Worm (Caenorhabditis elegans) whole organism, midembryonic: ENCODE results near the gene abu-1.

Source experiments
- T22C8.4 ChIP-seq: fragments of 200-800 bp; sonication (Bioruptor generic); IDR thresholded peaks from 2 replicates; pipeline ENCODE4 v1.3.6; 2022; ENCODE audit warnings: missing genetic modification characterization, missing compliant biosample characterization
- cog-1 ChIP-seq: sonication (generic microtip); optimal IDR thresholded peaks from 2 replicates; lab custom pipeline; 2016; ENCODE audit warnings: missing genetic modification characterization, missing compliant biosample characterization
- flt-1 ChIP-seq: fragments of 200-800 bp; sonication (Bioruptor generic); IDR thresholded peaks from 2 replicates; pipeline ENCODE4 v1.3.6; 2022; ENCODE audit warnings: missing genetic modification characterization, missing compliant biosample characterization
- klf-2 ChIP-seq: fragments of 200-800 bp; sonication (Bioruptor generic); conservative IDR thresholded peaks from 2 replicates; pipeline ENCODE4 v1.3.6; 2022; ENCODE audit warnings: missing genetic modification reagents, missing genetic modification characterization, missing compliant biosample characterization
- tab-1 ChIP-seq: fragments of 200-800 bp; sonication (Bioruptor generic); IDR thresholded peaks from 2 replicates; pipeline ENCODE4 v1.3.6; 2022; ENCODE audit warnings: missing genetic modification characterization, missing compliant biosample characterization

DNA sequence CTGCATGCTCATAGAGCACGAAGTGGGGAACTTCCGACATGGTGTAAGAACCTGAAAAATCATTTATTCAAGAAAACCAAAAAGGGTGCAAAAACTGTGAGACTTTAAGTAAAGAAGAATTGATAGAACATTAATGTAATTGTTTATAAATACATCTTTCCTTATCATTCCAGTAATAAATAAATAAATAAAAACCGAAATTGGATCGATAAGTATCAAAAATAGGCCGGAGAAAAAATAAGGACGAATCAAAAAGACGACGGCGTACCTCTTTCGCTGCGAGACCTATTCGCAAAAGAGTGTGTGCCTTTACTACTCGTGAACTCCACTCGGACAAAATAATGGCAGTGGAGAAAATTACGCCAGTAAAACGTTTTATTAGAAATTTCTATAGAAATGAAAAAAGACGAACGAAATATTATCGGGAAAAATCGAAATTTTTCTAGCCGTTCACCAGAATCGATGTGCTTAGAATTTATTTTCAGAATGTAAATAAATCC is 28.6 kb downstream of the abu-1 start, which contains the start of gene nol-56:
- no peak for TF ChIP-seq tab-1
- no peak for TF ChIP-seq flt-1 (GFP tag; lab: Robert Waterston, UW)
- no peak for TF ChIP-seq T22C8.4
- TF ChIP-seq cog-1 (tag; lab: Kevin White, UChicago) = no peak
- no peak for TF ChIP-seq klf-2 (GFP tag; lab: Robert Waterston, UW)
